Fruit fly (Drosophila melanogaster): ENCODE results near the gene Ccm3.

Gene Ccm3

DNA sequence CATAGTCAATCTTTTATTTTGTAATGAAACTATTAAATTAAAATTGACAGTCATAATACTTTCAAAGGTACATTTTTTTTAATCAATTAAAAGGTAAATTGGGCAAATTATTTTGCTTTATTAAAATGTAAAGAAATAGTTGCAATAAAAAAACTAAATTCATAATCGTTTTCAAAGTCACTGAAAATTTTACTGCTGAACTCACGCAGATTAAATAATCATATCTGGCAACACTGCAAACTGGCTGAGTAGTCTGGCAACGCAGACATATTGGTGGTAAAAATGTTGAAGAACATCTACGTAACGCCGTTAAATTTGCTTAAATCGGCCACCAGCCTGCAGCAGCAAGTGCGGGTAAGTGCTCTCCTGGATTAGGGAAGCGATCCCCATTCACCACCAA, 41.3 kb upstream of the Ccm3 start, which contains the start of gene mRpL9 (continued):
- TF ChIP-seq CG11695 (GFP tag; IDR thresholded peaks at IDR 0.05) (no peak), Doc2 (GFP tag; IDR thresholded peaks at IDR 0.05) (no peak), Adf1 (GFP tag; IDR thresholded peaks at IDR 0.05) (no peak), CG16815 (GFP tag; optimal IDR thresholded peaks at IDR 0.05) (no peak), CG1233 (GFP tag; optimal IDR thresholded peaks at IDR 0.05) (no peak), sim (GFP tag; IDR thresholded peaks at IDR 0.05) (no peak), Elba2 (GFP tag; optimal IDR thresholded peaks at IDR 0.05) (no peak), CG7745 (tag; optimal IDR thresholded peaks at IDR 0.05) (no peak), CG13287 (GFP tag; IDR thresholded peaks at IDR 0.05; ENCODE audit: partially characterized antibody) (no peak), E2f2 (GFP tag; IDR thresholded peaks at IDR 0.05) (peak; percentile 70), hb (GFP tag; IDR thresholded peaks at IDR 0.05; ENCODE audit: partially characterized antibody) (no peak), CG15269 (tag; optimal IDR thresholded peaks at IDR 0.05) (no peak), eve (GFP tag; optimal IDR thresholded peaks at IDR 0.05) (no peak), tin (GFP tag; optimal IDR thresholded peaks at IDR 0.05) (peak; percentile 20), Hr78 (GFP tag; optimal IDR thresholded peaks at IDR 0.05) (no peak), bigmax (GFP tag; optimal IDR thresholded peaks at IDR 0.05) (no peak), CG10321 (GFP tag; IDR thresholded peaks at IDR 0.05) (no peak), tgo (GFP tag; IDR thresholded peaks at IDR 0.05) (no peak), Fer1 (GFP tag; optimal IDR thresholded peaks at IDR 0.05) (peak; percentile 20), CG31388 (GFP tag; optimal IDR thresholded peaks at IDR 0.05) (no peak), CG14441 (GFP tag; IDR thresholded peaks at IDR 0.05) (no peak), Myb (GFP tag; optimal IDR thresholded peaks at IDR 0.05) (peak; percentile 77), CG17829 (tag; optimal IDR thresholded peaks at IDR 0.05) (peak; percentile 32), CG3407 (GFP tag; optimal IDR thresholded peaks at IDR 0.05) (no peak), ind (GFP tag; optimal IDR thresholded peaks at IDR 0.05) (peak; percentile 21), zf30C (GFP tag; optimal IDR thresholded peaks at IDR 0.05) (peak; percentile 10), CG4707 (GFP tag; optimal IDR thresholded peaks at IDR 0.05) (no peak), usp (GFP tag; optimal IDR thresholded peaks at IDR 0.05) (no peak), eyg (GFP tag; optimal IDR thresholded peaks at IDR 0.05) (no peak), CG11560 (tag; IDR thresholded peaks at IDR 0.05) (no peak), Hey (tag; optimal IDR thresholded peaks at IDR 0.05) (no peak), klu (GFP tag; IDR thresholded peaks at IDR 0.05) (no peak), pho (GFP tag; optimal IDR thresholded peaks at IDR 0.05) (no peak), dati (GFP tag; IDR thresholded peaks at IDR 0.05) (no peak), CG3726 (GFP tag; IDR thresholded peaks at IDR 0.05) (no peak), yki (optimal IDR thresholded peaks at IDR 0.05) (no peak), CG11504 (tag; optimal IDR thresholded peaks at IDR 0.05) (no peak), Lpt (GFP tag; optimal IDR thresholded peaks at IDR 0.05) (no peak), Bdp1 (GFP tag; optimal IDR thresholded peaks at IDR 0.05) (no peak), ranshi (GFP tag; IDR thresholded peaks at IDR 0.05) (no peak), cg (GFP tag; optimal IDR thresholded peaks at IDR 0.05) (no peak), CTCF (GFP tag; optimal IDR thresholded peaks at IDR 0.05) (peak; percentile 26), gro (GFP tag; optimal IDR thresholded peaks at IDR 0.05) (no peak), dpn (GFP tag; optimal IDR thresholded peaks at IDR 0.05) (peak in 1 of 2 experiments; percentile 34), CG11085 (GFP tag; IDR thresholded peaks at IDR 0.05) (no peak), CG6765 (GFP tag; optimal IDR thresholded peaks at IDR 0.05) (no peak), trh (GFP tag; optimal IDR thresholded peaks at IDR 0.05) (no peak), Oaz (GFP tag; IDR thresholded peaks at IDR 0.05) (no peak), CG13123 (GFP tag; optimal IDR thresholded peaks at IDR 0.05) (no peak), Opbp (GFP tag; IDR thresholded peaks at IDR 0.05; ENCODE audit: partially characterized antibody) (peak; percentile 38; the same call in 1 of the 3 replicates), CG32532 (GFP tag; IDR thresholded peaks at IDR 0.05) (peak; percentile 51; the same call in 1 of the 2 replicates), CG8359 (GFP tag; optimal IDR thresholded peaks at IDR 0.05; ENCODE audit: borderline replicate concordance) (no peak), amos (GFP tag; IDR thresholded peaks at IDR 0.05; ENCODE audit: partially characterized antibody) (peak; percentile 26; the same call in 1 of the 2 replicates)
